Worm (Caenorhabditis elegans) whole organism, L2 larva: ENCODE results near the gene acr-5.

Experiments
- F13H6.1 ChIP-seq: sonication (generic microtip); optimal IDR thresholded peaks from 2 replicates; lab custom pipeline; 2016; ENCODE audit warnings: missing genetic modification characterization, missing compliant biosample characterization
- ama-1 ChIP-seq: fragments of 150-350 bp; optimal IDR thresholded peaks from 2 replicates; lab custom pipeline; 2018; ENCODE audit warnings: inconsistent platforms
- blmp-1 ChIP-seq: sonication (generic microtip); optimal IDR thresholded peaks from 2 replicates; lab custom pipeline; 2017; ENCODE audit warnings: missing genetic modification characterization, mild to moderate bottlenecking, missing compliant biosample characterization, antibody characterized with exemption, moderate library complexity; ENCODE audit not compliant: insufficient read depth
- ceh-82 ChIP-seq: fragments of 150-350 bp; optimal IDR thresholded peaks from 2 replicates; lab custom pipeline; 2014; ENCODE audit warnings: missing biosample characterization, missing genetic modification characterization
- lin-11 ChIP-seq: fragments of 150-350 bp; sonication (generic microtip); optimal IDR thresholded peaks from 2 replicates; lab custom pipeline; 2014; ENCODE audit warnings: missing biosample characterization, missing genetic modification characterization, inconsistent platforms, mixed read lengths
- lsy-2 ChIP-seq, 2 experiments: fragments of 150-350 bp in 1 of 2; sonication (generic microtip) in 1 of 2; optimal IDR thresholded peaks; 2 replicates each; lab custom pipeline; 2014 to 2017; ENCODE audit warnings: missing biosample characterization in 2 of 2, missing genetic modification characterization in 2 of 2
- sma-9 ChIP-seq, 2 experiments: fragments of 150-350 bp in 1 of 2; sonication (generic microtip) in 1 of 2; optimal IDR thresholded peaks; 2 replicates each; lab custom pipeline; 2014 to 2016; ENCODE audit warnings: missing genetic modification characterization in 2 of 2, mild to moderate bottlenecking in 1 of 2, missing biosample characterization in 1 of 2, missing compliant biosample characterization in 1 of 2, missing genetic modification reagents in 1 of 2, moderate library complexity in 1 of 2
- unc-62 ChIP-seq: fragments of 150-350 bp; optimal IDR thresholded peaks from 2 replicates; lab custom pipeline; 2014; ENCODE audit warnings: missing biosample characterization, missing genetic modification reagents, missing genetic modification characterization
- ztf-4 ChIP-seq: fragments of 150-350 bp; optimal IDR thresholded peaks from 2 replicates; lab custom pipeline; 2014; ENCODE audit warnings: missing biosample characterization, missing genetic modification characterization

ce11 chrIII:6519949-6520348 is 5.4 kb upstream of the acr-5 start, which contains the start of gene C09E7.10:
- TF ChIP-seq sma-9 (GFP tag; optimal IDR thresholded peaks at IDR 0.05; lab: Kevin White, UChicago) (no peak), sma-9 (tag; optimal IDR thresholded peaks at IDR 0.05; lab: Kevin White, UChicago) (no peak), lin-11 (tag; lab: Kevin White, UChicago) (no peak), ztf-4 (tag; lab: Kevin White, UChicago) (no peak), F13H6.1 (no peak), ama-1 (no peak), blmp-1 (tag; lab: Kevin White, UChicago) (no peak), lsy-2 (tag; optimal IDR thresholded peaks at IDR 0.05; lab: Kevin White, UChicago) (no peak), ceh-82 (tag; lab: Kevin White, UChicago) (no peak), unc-62 (GFP tag; lab: Kevin White, UChicago) (no peak)
